Fruit fly (Drosophila melanogaster): ENCODE data around the gene ATPsynE.

DNA sequence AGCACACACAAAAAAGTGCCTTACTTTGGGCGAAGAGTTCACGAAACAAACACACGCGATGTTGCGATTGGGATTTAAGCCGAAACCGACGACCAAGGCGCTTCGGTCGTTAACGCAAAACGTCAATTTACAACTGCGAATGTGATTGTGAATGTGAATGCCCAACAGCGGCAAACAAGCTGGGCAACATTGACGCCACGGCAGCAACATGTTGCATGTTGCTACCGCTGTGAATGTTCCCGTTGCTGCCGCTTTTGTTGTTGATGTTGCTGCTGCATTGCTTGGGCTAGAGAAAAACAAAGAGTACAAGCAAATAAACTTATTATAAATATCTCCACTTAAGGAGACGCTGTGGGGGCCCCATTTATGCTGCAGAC is 46.1 kb downstream of the ATPsynE start, which contains the start of gene NK7.1:
- TF ChIP-seq ovo (GFP tag; optimal IDR thresholded peaks at IDR 0.05) = no peak
- TF ChIP-seq CG11617 (GFP tag; optimal IDR thresholded peaks at IDR 0.05) = no peak
- TF ChIP-seq kay (GFP tag; ENCODE audit: borderline replicate concordance) = no peak
- no peak for TF ChIP-seq cnc (optimal IDR thresholded peaks at IDR 0.05)
- TF ChIP-seq toe (GFP tag; optimal IDR thresholded peaks at IDR 0.05) = no peak
- TF ChIP-seq tj (GFP tag; optimal IDR thresholded peaks at IDR 0.05) = no peak
- no peak for TF ChIP-seq CG7045 (GFP tag; optimal IDR thresholded peaks at IDR 0.05)

Measured in whole organism, adult.